Worm (Caenorhabditis elegans): ENCODE data around the gene srbc-21.

The srbc-21 gene

ce11 chrV:2133512-2133911, 21.8 kb upstream of the srbc-21 start (continued):
- TF ChIP-seq lin-38 (GFP tag; IDR thresholded peaks at IDR 0.05) (peak; percentile 33), F10B5.3 (tag; optimal IDR thresholded peaks at IDR 0.05) (no peak), daf-8 (GFP tag; IDR thresholded peaks at IDR 0.05) (no peak), egl-43 (GFP tag; IDR thresholded peaks at IDR 0.05) (0 out of 2 replicates have a peak, but pooled peaks have one; percentile 49), cey-2 (tag; optimal IDR thresholded peaks at IDR 0.05; ENCODE audit: borderline replicate concordance, insufficient read depth) (no peak), hlh-11 (tag; optimal IDR thresholded peaks at IDR 0.05) (peak; percentile 83), sdz-12 (GFP tag; optimal IDR thresholded peaks at IDR 0.05) (no peak), nhr-25 (tag; optimal IDR thresholded peaks at IDR 0.05; ENCODE audit: borderline replicate concordance, insufficient read depth) (no peak), zip-2 (tag; optimal IDR thresholded peaks at IDR 0.05) (no peak), ztf-7 (tag; optimal IDR thresholded peaks at IDR 0.05) (no peak), ZK337.2 (GFP tag; IDR thresholded peaks at IDR 0.05) (no peak), skn-1 (tag; optimal IDR thresholded peaks at IDR 0.05) (no peak), dve-1 (tag; optimal IDR thresholded peaks at IDR 0.05; ENCODE audit: insufficient read depth) (peak; percentile 23), unc-62 (GFP tag; optimal IDR thresholded peaks at IDR 0.05 in 1 of 2) (no peak), unc-62 (tag; optimal IDR thresholded peaks at IDR 0.05) (no peak), daf-12 (tag; optimal IDR thresholded peaks at IDR 0.05) (no peak), mxl-3 (GFP tag; optimal IDR thresholded peaks at IDR 0.05) (peak; percentile 11), dpl-1 (GFP tag; optimal IDR thresholded peaks at IDR 0.05) (peak; percentile 28), nhr-11 (tag; optimal IDR thresholded peaks at IDR 0.05) (peak; percentile 49), mes-2 (tag; optimal IDR thresholded peaks at IDR 0.05; ENCODE audit: poor library complexity, severe bottlenecking) (peak; percentile 52), rbr-2 (tag; optimal IDR thresholded peaks at IDR 0.05) (peak; percentile 81), hlh-30 (tag; optimal IDR thresholded peaks at IDR 0.05; ENCODE audit: insufficient read depth) (peak; percentile 96), F37D6.2 (tag; optimal IDR thresholded peaks at IDR 0.05) (peak; percentile 63), gei-8 (GFP tag; optimal IDR thresholded peaks at IDR 0.05) (no peak), nhr-77 (tag; optimal IDR thresholded peaks at IDR 0.05) (peak; percentile 1), egl-27 (tag; optimal IDR thresholded peaks at IDR 0.05) (no peak)

ce11 chrV:2134340-2134739, 21.0 kb upstream of the srbc-21 start:
- TF ChIP-seq mxl-2 (GFP tag; conservative IDR thresholded peaks at IDR 0.05) = no peak
- TF ChIP-seq ceh-28 (tag; optimal IDR thresholded peaks at IDR 0.05) = no peak
- TF ChIP-seq aha-1 (tag) = peak; percentile 78
- 0 out of 2 replicates have a peak, but pooled peaks have one; percentile 39 for TF ChIP-seq Y48G9A.11 (GFP tag; IDR thresholded peaks at IDR 0.05)
- no peak for TF ChIP-seq attf-4 (tag; optimal IDR thresholded peaks at IDR 0.05)
- TF ChIP-seq ceh-32 (tag; optimal IDR thresholded peaks at IDR 0.05; ENCODE audit: poor library complexity) = no peak
- TF ChIP-seq lim-7 (GFP tag; IDR thresholded peaks at IDR 0.05) = 0 out of 2 replicates have a peak, but pooled peaks have one; percentile 47
- TF ChIP-seq nhr-76 (tag; optimal IDR thresholded peaks at IDR 0.05) = no peak
- peak; percentile 20; the same call in 1 of the 2 replicates for TF ChIP-seq egl-43 (GFP tag; IDR thresholded peaks at IDR 0.05)
- no peak for TF ChIP-seq ZK546.5 (tag; optimal IDR thresholded peaks at IDR 0.05)
- no peak for TF ChIP-seq ZK337.2 (GFP tag; IDR thresholded peaks at IDR 0.05)
- TF ChIP-seq Y105C5A.15 (GFP tag; IDR thresholded peaks at IDR 0.05) = no peak
- TF ChIP-seq nhr-25 (tag; optimal IDR thresholded peaks at IDR 0.05; ENCODE audit: borderline replicate concordance, insufficient read depth) = no peak
- peak in 1 of 2 experiments; percentile 26 for TF ChIP-seq lsy-2 (tag; optimal IDR thresholded peaks at IDR 0.05)
- TF ChIP-seq mep-1 (tag; optimal IDR thresholded peaks at IDR 0.05) = peak; percentile 7
- TF ChIP-seq ceh-20 (GFP tag; IDR thresholded peaks at IDR 0.05) = no peak
- TF ChIP-seq vab-7 (GFP tag; IDR thresholded peaks at IDR 0.05) = no peak
- TF ChIP-seq unc-62 (GFP tag; optimal IDR thresholded peaks at IDR 0.05 in 1 of 2) = peak in 1 of 2 experiments; percentile 14
- no peak for TF ChIP-seq unc-62 (tag; optimal IDR thresholded peaks at IDR 0.05)
- TF ChIP-seq gei-8 (GFP tag; optimal IDR thresholded peaks at IDR 0.05) = no peak
- no peak for TF ChIP-seq F49E8.2 (tag; optimal IDR thresholded peaks at IDR 0.05; ENCODE audit: borderline replicate concordance)
- no peak for TF ChIP-seq D1046.2 (GFP tag; IDR thresholded peaks at IDR 0.05)
- peak; percentile 62 for TF ChIP-seq hlh-30 (tag; optimal IDR thresholded peaks at IDR 0.05; ENCODE audit: insufficient read depth)

Measured in whole organism, L4 larva.